Worm (Caenorhabditis elegans): ENCODE results near the gene clec-144.

The clec-144 gene

DNA sequence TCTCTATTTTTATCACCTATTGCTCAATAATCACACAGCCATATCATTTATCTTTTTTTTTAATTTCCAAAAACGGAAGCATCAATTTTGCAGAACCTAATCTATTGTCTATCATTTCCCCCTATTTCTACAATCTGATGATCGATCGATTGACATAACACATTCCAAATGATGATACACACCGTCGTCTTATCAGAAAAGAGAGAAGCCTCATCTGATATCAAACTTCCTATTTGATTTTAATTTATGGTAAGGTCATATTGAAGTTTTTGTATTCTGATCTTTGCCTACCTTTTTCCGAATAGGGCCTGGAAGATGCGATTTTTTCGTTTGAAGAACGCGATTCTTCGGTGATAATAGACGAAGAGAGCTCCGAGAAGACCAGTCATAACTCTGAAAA is 17.2 kb upstream of the clec-144 start:
- TF ChIP-seq dao-5 (tag; optimal IDR thresholded peaks at IDR 0.05) (no peak), W03F9.2 (tag; optimal IDR thresholded peaks at IDR 0.05) (no peak), him-1 (tag; optimal IDR thresholded peaks at IDR 0.05) (no peak)

DNA sequence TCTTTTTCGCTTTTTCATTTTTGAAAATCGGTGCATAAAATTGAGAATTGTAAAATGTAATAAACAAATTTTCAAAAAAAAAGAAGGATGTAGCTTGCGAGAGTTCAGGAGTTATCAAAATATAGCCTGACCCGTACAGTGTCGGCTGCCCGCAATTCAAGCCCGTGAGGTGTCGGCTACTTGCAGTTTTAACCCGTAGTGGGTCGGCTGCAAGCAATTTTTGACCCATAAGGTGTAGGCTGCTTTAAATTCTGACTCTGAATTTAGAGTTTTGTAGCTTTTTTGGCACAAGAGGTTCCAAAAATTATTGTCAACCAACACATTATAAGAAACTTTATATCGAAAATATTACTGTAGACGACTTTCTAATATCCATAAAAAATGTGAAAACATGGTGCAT is 13.6 kb upstream of the clec-144 start:
- TF ChIP-seq dao-5 (tag; optimal IDR thresholded peaks at IDR 0.05) (no peak), W03F9.2 (tag; optimal IDR thresholded peaks at IDR 0.05) (no peak), him-1 (tag; optimal IDR thresholded peaks at IDR 0.05) (no peak)

DNA sequence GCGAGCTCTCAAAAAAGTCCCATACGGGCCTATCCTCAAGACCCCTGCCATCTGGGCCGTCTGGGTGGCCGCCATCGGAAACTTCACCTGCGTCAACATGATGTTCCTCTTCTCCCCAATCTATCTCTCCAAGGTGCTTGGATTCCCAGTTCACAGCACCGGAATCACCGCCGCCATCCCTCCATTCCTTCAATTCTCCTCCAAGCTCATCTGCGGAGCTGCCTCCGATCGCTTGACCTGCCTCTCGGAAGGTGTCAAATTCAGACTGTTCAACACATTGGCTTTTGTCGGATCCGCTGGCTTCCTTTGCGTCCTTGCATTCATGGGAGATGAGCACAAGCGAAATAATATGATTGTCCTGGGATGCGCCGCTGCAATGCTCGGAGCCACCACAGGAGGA is 12.6 kb upstream of the clec-144 start:
- TF ChIP-seq W03F9.2 (tag; optimal IDR thresholded peaks at IDR 0.05) (no peak), him-1 (tag; optimal IDR thresholded peaks at IDR 0.05) (no peak), dao-5 (tag; optimal IDR thresholded peaks at IDR 0.05) (no peak)

ce11 chrII:11844072-11844471 is 11.7 kb upstream of the clec-144 start:
- TF ChIP-seq W03F9.2 (tag; optimal IDR thresholded peaks at IDR 0.05) = no peak
- no peak for TF ChIP-seq dao-5 (tag; optimal IDR thresholded peaks at IDR 0.05)
- TF ChIP-seq him-1 (tag; optimal IDR thresholded peaks at IDR 0.05) = no peak

DNA sequence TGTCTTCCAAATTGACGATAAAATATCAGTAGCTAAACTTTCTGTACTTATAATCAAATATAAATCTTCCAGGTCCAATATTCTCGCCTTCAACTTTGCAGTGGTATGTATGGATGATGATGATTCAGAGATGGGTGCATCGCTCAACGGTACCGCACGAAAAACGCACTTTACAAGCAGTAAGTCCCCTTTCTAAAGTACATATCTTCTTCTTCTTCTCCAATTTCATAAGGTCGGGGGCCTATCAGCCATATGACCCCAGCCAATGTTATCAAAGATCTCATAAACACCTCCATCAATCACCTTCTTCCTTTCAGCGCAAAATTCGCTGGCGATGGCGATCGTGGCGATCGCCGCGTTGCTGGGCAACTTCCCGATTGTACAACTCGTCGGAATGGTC is 11.1 kb upstream of the clec-144 start:
- TF ChIP-seq dao-5 (tag; optimal IDR thresholded peaks at IDR 0.05) (no peak), W03F9.2 (tag; optimal IDR thresholded peaks at IDR 0.05) (no peak), him-1 (tag; optimal IDR thresholded peaks at IDR 0.05) (no peak)

ce11 chrII:11842766-11843165 is 10.4 kb upstream of the clec-144 start:
- TF ChIP-seq W03F9.2 (tag; optimal IDR thresholded peaks at IDR 0.05) (no peak), him-1 (tag; optimal IDR thresholded peaks at IDR 0.05) (no peak), dao-5 (tag; optimal IDR thresholded peaks at IDR 0.05) (no peak)

- TF ChIP-seq W03F9.2 (tag; optimal IDR thresholded peaks at IDR 0.05) (no peak), dao-5 (tag; optimal IDR thresholded peaks at IDR 0.05) (no peak), him-1 (tag; optimal IDR thresholded peaks at IDR 0.05) (no peak)
These were observed 9.9 kb upstream of the clec-144 start, which contains the start of gene T27D12.1 for ce11 chrII:11842317-11842716. Gene T27D12.1, plus strand, starts transcription at chrII:11842617.

DNA sequence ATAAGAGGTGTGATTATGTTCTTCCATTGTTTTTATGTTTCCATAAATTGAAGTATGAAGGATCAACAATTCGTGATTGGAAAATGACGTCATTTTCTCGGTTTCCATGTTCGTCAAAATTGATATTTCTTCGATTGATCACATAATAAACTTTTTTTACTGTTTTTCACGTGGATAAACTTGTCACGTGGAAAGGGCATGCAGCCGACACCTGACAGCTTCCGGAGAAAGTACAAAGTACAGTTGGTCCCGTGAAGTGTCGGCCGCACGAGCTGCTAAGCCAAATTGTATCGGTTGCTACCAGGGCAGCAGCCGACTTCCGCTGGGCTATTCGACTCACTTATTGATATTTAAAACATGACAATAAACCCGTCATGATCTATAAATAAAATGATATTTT is 9.3 kb upstream of the clec-144 start:
- no peak for TF ChIP-seq him-1 (tag; optimal IDR thresholded peaks at IDR 0.05)
- no peak for TF ChIP-seq dao-5 (tag; optimal IDR thresholded peaks at IDR 0.05)
- no peak for TF ChIP-seq W03F9.2 (tag; optimal IDR thresholded peaks at IDR 0.05)

DNA sequence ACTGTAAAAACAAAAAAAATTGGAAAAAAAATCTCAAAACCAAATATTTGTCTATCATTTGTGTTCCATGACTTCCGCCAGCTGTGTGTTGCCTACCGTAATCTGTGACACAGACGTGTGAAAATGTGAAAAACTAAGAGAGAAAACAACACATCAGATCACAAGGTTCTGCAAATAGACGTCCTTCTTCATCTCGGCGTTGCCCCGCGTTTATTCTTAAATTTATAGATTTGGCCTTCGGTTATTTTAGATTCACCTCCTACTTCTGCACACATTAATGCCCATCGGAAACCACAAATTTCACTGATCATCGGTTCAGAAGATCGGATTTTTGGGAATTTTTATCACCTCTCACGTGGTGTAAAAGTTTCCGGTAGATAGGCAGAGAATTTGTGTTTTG is 6.7 kb upstream of the clec-144 start:
- TF ChIP-seq dao-5 (tag; optimal IDR thresholded peaks at IDR 0.05) (no peak), him-1 (tag; optimal IDR thresholded peaks at IDR 0.05) (no peak), W03F9.2 (tag; optimal IDR thresholded peaks at IDR 0.05) (no peak)

DNA sequence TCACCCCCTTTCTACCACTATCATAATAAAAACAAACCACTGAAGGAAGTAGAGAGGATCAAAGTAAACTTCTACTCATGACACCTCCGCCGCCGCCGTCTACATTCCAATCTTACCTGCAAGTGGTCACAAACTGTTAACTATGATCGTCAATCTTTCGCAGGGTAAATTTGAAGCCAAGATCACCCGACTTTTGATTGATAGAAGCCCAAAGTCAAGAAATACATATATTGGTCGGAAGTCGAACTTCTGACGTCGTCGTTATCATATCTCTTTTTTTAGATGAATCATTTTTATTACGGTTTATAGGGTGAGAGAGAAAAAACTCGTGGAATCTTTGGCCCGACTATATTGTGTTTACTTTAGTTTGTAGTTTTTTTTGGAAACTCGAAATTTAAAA is 6.0 kb upstream of the clec-144 start:
- no peak for TF ChIP-seq him-1 (tag; optimal IDR thresholded peaks at IDR 0.05)
- TF ChIP-seq W03F9.2 (tag; optimal IDR thresholded peaks at IDR 0.05) = no peak
- no peak for TF ChIP-seq dao-5 (tag; optimal IDR thresholded peaks at IDR 0.05)

- TF ChIP-seq W03F9.2 (tag; optimal IDR thresholded peaks at IDR 0.05) = no peak
- TF ChIP-seq dao-5 (tag; optimal IDR thresholded peaks at IDR 0.05) = no peak
- no peak for TF ChIP-seq him-1 (tag; optimal IDR thresholded peaks at IDR 0.05)
These were observed 4.3 kb upstream of the clec-144 start for ce11 chrII:11836554-11837218.

DNA sequence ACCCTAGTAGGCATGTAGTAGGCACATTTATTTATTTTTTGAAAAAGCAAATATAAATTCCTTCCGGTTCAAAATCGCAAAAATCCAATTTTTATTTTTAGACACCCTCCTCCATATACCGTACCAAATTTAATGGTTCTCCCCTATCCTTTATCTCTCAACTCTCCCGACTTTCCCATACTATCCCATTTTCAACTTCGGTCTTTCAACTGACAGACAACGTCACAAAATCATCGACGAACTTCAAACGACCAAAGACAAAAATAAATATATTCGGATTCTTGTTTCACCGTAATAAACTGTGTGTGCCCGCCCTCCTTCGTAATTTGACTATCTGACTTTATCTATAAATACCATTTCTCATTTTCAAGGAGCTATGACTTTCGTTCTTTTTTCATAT is 2.8 kb upstream of the clec-144 start, which contains the start of gene T27D12.6:
T27D12.6 (plus strand) TSS at position 301 of the 400 bp plus-strand sequence.
- no peak for TF ChIP-seq W03F9.2 (tag; optimal IDR thresholded peaks at IDR 0.05)

ce11 chrII:11830601-11831000 is 1.8 kb downstream of the clec-144 start:
- TF ChIP-seq dao-5 (tag; optimal IDR thresholded peaks at IDR 0.05) (no peak), W03F9.2 (tag; optimal IDR thresholded peaks at IDR 0.05) (no peak), him-1 (tag; optimal IDR thresholded peaks at IDR 0.05) (no peak)

DNA sequence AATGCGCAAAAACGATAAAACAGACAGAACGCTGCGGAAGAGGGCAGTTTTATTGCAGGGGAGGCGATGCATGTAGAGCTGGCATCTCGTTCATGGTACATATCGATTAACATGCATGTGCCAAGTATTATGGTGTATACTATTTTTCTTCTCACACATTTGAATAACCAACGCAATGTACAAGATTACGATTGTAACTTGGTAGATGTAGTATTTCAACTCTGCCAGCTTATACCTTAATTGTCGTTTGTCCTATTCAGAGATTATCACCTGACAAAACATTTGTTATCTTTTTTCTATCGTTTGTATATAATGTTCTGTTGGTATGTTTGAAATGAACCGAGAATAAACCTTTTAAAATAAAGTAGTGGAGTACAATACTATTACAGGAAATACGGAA is 2.5 kb downstream of the clec-144 start, which contains the start of gene pes-5:
pes-5 (minus strand) TSS at position 101 of the 400 bp plus-strand sequence.
- TF ChIP-seq him-1 (tag; optimal IDR thresholded peaks at IDR 0.05) (no peak), W03F9.2 (tag; optimal IDR thresholded peaks at IDR 0.05) (no peak), dao-5 (tag; optimal IDR thresholded peaks at IDR 0.05) (no peak)
